Worm (Caenorhabditis elegans): ENCODE measurements around the gene ZK185.1.

DNA sequence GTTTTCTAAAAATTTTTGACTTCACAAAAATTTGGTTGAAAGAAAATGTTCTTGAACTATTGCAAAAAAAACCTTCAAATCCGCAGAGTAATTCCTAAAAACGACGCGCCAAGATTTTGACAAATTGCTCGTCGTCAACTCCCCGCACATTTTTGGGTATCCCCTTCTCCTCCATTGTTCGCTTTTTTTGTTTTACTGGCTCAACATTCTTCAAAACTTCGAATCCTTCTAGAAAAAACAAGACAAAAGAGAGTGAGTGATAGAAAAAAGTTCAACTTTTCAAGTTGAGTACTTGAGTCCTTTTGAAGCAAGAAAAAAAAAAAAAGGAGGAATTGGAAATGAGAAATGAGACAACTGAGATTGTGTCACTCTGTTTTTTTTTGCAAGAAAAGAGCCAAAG, 28.5 kb downstream of the ZK185.1 start:
- TF ChIP-seq ama-1 (optimal IDR thresholded peaks at IDR 0.05) = no peak
- TF ChIP-seq lin-13 (GFP tag; optimal IDR thresholded peaks at IDR 0.05) = no peak
- no peak for TF ChIP-seq ceh-82 (tag; optimal IDR thresholded peaks at IDR 0.05)
- TF ChIP-seq lin-15B (tag; optimal IDR thresholded peaks at IDR 0.05) = no peak
- no peak for TF ChIP-seq unc-86 (tag; optimal IDR thresholded peaks at IDR 0.05)
- TF ChIP-seq grh-1 (GFP tag; IDR thresholded peaks at IDR 0.05) = no peak
- no peak for TF ChIP-seq nhr-84 (tag; optimal IDR thresholded peaks at IDR 0.05)
- TF ChIP-seq snpc-4 (tag; optimal IDR thresholded peaks at IDR 0.05) = no peak
- no peak for TF ChIP-seq tbx-2 (tag; optimal IDR thresholded peaks at IDR 0.05)
- no peak for TF ChIP-seq sptf-1 (tag; optimal IDR thresholded peaks at IDR 0.05)

Measured in whole organism, L1 larva.